Fruit fly (Drosophila melanogaster) whole organism, embryonic: ENCODE data around the gene Cyp28d2.
A peak's percentile ranks its signal among the peaks of the same experiment; 100 is the strongest.

Experiments
- CG10147 ChIP-seq: fragments of 200-800 bp; sonication (Bioruptor generic); optimal IDR thresholded peaks from 2 replicates; lab custom pipeline; 2019; ENCODE audit warnings: missing biosample characterization, mild to moderate bottlenecking, missing genetic modification characterization, moderate library complexity
- CG10321 ChIP-seq: fragments of 200-800 bp; sonication (Bioruptor generic); IDR thresholded peaks from 2 replicates; pipeline ENCODE4 v1.3.6; 2022; ENCODE audit warnings: missing biosample characterization, missing genetic modification characterization
- CG10462 ChIP-seq: fragments of 200-800 bp; sonication (Bioruptor generic); optimal IDR thresholded peaks from 2 replicates; lab custom pipeline; 2016; ENCODE audit warnings: missing biosample characterization, missing genetic modification characterization
- CG10979 ChIP-seq: fragments of 200-800 bp; sonication (Bioruptor generic); optimal IDR thresholded peaks from 2 replicates; lab custom pipeline; 2018; ENCODE audit warnings: missing biosample characterization, mild to moderate bottlenecking, missing genetic modification characterization, moderate library complexity
- CG13424 ChIP-seq: fragments of 200-800 bp; sonication (Bioruptor generic); optimal IDR thresholded peaks from 2 replicates; lab custom pipeline; 2019; ENCODE audit warnings: missing biosample characterization, mild to moderate bottlenecking, missing genetic modification characterization, moderate library complexity
- CG14667 ChIP-seq: fragments of 200-800 bp; sonication (Bioruptor generic); IDR thresholded peaks from 2 replicates; pipeline ENCODE4 v1.3.6; 2022; ENCODE audit warnings: missing biosample characterization, missing genetic modification characterization
- CG14710 ChIP-seq: fragments of 200-800 bp; sonication (Bioruptor generic); optimal IDR thresholded peaks from 3 replicates; lab custom pipeline; 2019; ENCODE audit warnings: missing biosample characterization, mild to moderate bottlenecking, missing genetic modification characterization, moderate library complexity
- CG15073 ChIP-seq: fragments of 200-800 bp; sonication (Bioruptor generic); optimal IDR thresholded peaks from 2 replicates; lab custom pipeline; 2016; ENCODE audit warnings: missing biosample characterization, missing genetic modification characterization
- CG15269 ChIP-seq: fragments of 200-800 bp; sonication (Bioruptor generic); optimal IDR thresholded peaks from 2 replicates; lab custom pipeline; 2018; ENCODE audit warnings: missing biosample characterization, mild to moderate bottlenecking, missing genetic modification characterization, moderate library complexity
- CG1529 ChIP-seq: fragments of 200-800 bp; sonication (Bioruptor generic); optimal IDR thresholded peaks from 3 replicates; lab custom pipeline; 2018; ENCODE audit warnings: missing biosample characterization, missing genetic modification characterization
- CG15479 ChIP-seq: fragments of 200-800 bp; sonication (Bioruptor generic); optimal IDR thresholded peaks from 3 replicates; lab custom pipeline; 2019; ENCODE audit warnings: missing biosample characterization, mild to moderate bottlenecking, missing genetic modification characterization, moderate library complexity
- CG18011 ChIP-seq: fragments of 200-800 bp; sonication (Bioruptor generic); optimal IDR thresholded peaks from 2 replicates; lab custom pipeline; 2017; ENCODE audit warnings: missing biosample characterization, missing genetic modification characterization, mild to moderate bottlenecking, moderate library complexity, missing genotype
- CG18619 ChIP-seq: fragments of 200-800 bp; sonication (Bioruptor generic); optimal IDR thresholded peaks from 3 replicates; lab custom pipeline; 2017; ENCODE audit warnings: missing biosample characterization, mild to moderate bottlenecking, missing genetic modification characterization
- CG31365 ChIP-seq: fragments of 200-800 bp; sonication (Bioruptor generic); optimal IDR thresholded peaks from 2 replicates; lab custom pipeline; 2018; ENCODE audit warnings: missing biosample characterization, mild to moderate bottlenecking, missing genetic modification characterization
- CG31388 ChIP-seq: fragments of 200-800 bp; sonication (Bioruptor generic); optimal IDR thresholded peaks from 2 replicates; lab custom pipeline; 2016; ENCODE audit warnings: missing biosample characterization, missing genetic modification characterization
- CG3995 ChIP-seq: fragments of 200-800 bp; sonication (Bioruptor generic); optimal IDR thresholded peaks from 3 replicates; lab custom pipeline; 2016; ENCODE audit warnings: missing biosample characterization, missing genetic modification characterization
- CG43689 ChIP-seq: fragments of 200-800 bp; sonication (Bioruptor generic); IDR thresholded peaks from 2 replicates; pipeline ENCODE4 v1.3.6; 2022; ENCODE audit warnings: missing biosample characterization, missing genetic modification characterization
- CG5953 ChIP-seq: fragments of 200-800 bp; sonication (Bioruptor generic); IDR thresholded peaks from 2 replicates; pipeline ENCODE4 v1.3.6; 2022; ENCODE audit warnings: missing biosample characterization, missing genetic modification characterization
- CG7357 ChIP-seq: fragments of 200-800 bp; sonication (Bioruptor generic); IDR thresholded peaks from 3 replicates; pipeline ENCODE4 v1.3.6; 2022; ENCODE audit warnings: missing biosample characterization, missing genetic modification characterization
- CG7372 ChIP-seq: fragments of 200-800 bp; sonication (Bioruptor generic); IDR thresholded peaks from 2 replicates; pipeline ENCODE4 v1.3.6; 2022; ENCODE audit warnings: missing biosample characterization, missing genetic modification characterization
- CG7928 ChIP-seq: fragments of 200-800 bp; sonication (Bioruptor generic); optimal IDR thresholded peaks from 2 replicates; lab custom pipeline; 2017; ENCODE audit warnings: missing biosample characterization, mild to moderate bottlenecking, missing genetic modification characterization
- CG7987 ChIP-seq: fragments of 200-800 bp; sonication (Bioruptor generic); optimal IDR thresholded peaks from 2 replicates; lab custom pipeline; 2018; ENCODE audit warnings: missing biosample characterization, mild to moderate bottlenecking, missing genetic modification characterization, moderate library complexity
- Chrac-16 ChIP-seq: fragments of 200-800 bp; sonication (Bioruptor generic); optimal IDR thresholded peaks from 3 replicates; lab custom pipeline; 2016; ENCODE audit warnings: missing biosample characterization, missing genetic modification characterization
- Dfd ChIP-seq, 2 experiments: fragments of >200 bp; optimal IDR thresholded peaks; 2 replicates each; lab custom pipeline; 2017; ENCODE audit warnings: missing biosample characterization in 2 of 2, missing genetic modification characterization in 2 of 2
- Fer2 ChIP-seq: fragments of 200-800 bp; sonication (Bioruptor generic); optimal IDR thresholded peaks from 2 replicates; lab custom pipeline; 2018; ENCODE audit warnings: missing biosample characterization, mild to moderate bottlenecking, missing genetic modification characterization, moderate library complexity
- HLH3B ChIP-seq: fragments of 200-800 bp; sonication (Bioruptor generic); IDR thresholded peaks from 2 replicates; pipeline ENCODE4 v1.3.6; 2022; ENCODE audit warnings: missing biosample characterization, missing genetic modification characterization
- Hr39 ChIP-seq: fragments of >200 bp; optimal IDR thresholded peaks from 2 replicates; lab custom pipeline; 2017
- MTF-1 ChIP-seq: fragments of 200-800 bp; sonication (Bioruptor generic); optimal IDR thresholded peaks from 2 replicates; lab custom pipeline; 2018; ENCODE audit warnings: missing biosample characterization, mild to moderate bottlenecking, missing genetic modification characterization, borderline replicate concordance
- Mad ChIP-seq: fragments of 200-800 bp; sonication (Bioruptor generic); optimal IDR thresholded peaks from 2 replicates; lab custom pipeline; 2016; ENCODE audit warnings: missing biosample characterization, missing genetic modification characterization
- NFAT ChIP-seq: fragments of 200-800 bp; sonication (Bioruptor generic); IDR thresholded peaks from 2 replicates; pipeline ENCODE4 v1.3.6; 2022; ENCODE audit warnings: missing biosample characterization, missing genetic modification characterization
- Nf-YC ChIP-seq: fragments of 200-800 bp; optimal IDR thresholded peaks from 3 replicates; lab custom pipeline; 2019; ENCODE audit warnings: missing biosample characterization, mild to moderate bottlenecking, missing genetic modification characterization, moderate library complexity
- Scr ChIP-seq: fragments of 200-800 bp; sonication (Bioruptor generic); IDR thresholded peaks from 2 replicates; pipeline ENCODE4 v1.3.6; 2022; ENCODE audit warnings: missing biosample characterization, missing genetic modification characterization; ENCODE audit not compliant: partially characterized antibody
- al ChIP-seq: fragments of 200-800 bp; sonication (Bioruptor generic); IDR thresholded peaks from 2 replicates; pipeline ENCODE4 v1.3.6; 2022; ENCODE audit warnings: missing biosample characterization, missing genetic modification characterization
- cas ChIP-seq: fragments of 200-800 bp; sonication (Bioruptor generic); IDR thresholded peaks from 2 replicates; pipeline ENCODE4 v1.3.6; 2022; ENCODE audit warnings: missing biosample characterization, missing genetic modification characterization
- cwo ChIP-seq: fragments of 200-800 bp; sonication (Bioruptor generic); optimal IDR thresholded peaks from 3 replicates; lab custom pipeline; 2017; ENCODE audit warnings: missing biosample characterization, missing genetic modification characterization, mild to moderate bottlenecking, moderate library complexity, missing genetic modification reagents
- dati ChIP-seq: fragments of 200-800 bp; sonication (Bioruptor generic); IDR thresholded peaks from 2 replicates; pipeline ENCODE4 v1.3.6; 2022; ENCODE audit warnings: missing biosample characterization, missing genetic modification characterization
- eve ChIP-seq, 2 experiments: fragments of >200 bp; optimal IDR thresholded peaks; 2 replicates each; lab custom pipeline; 2017; ENCODE audit warnings: missing biosample characterization in 2 of 2, missing genetic modification characterization in 2 of 2
- eyg ChIP-seq: fragments of 200-800 bp; sonication (Bioruptor generic); optimal IDR thresholded peaks from 3 replicates; lab custom pipeline; 2016; ENCODE audit warnings: missing biosample characterization, missing genetic modification characterization
- fd3F ChIP-seq: fragments of 200-800 bp; sonication (Bioruptor generic); optimal IDR thresholded peaks from 2 replicates; lab custom pipeline; 2018; ENCODE audit warnings: missing biosample characterization, mild to moderate bottlenecking, missing genetic modification characterization, moderate library complexity
- fru ChIP-seq: fragments of >200 bp; optimal IDR thresholded peaks from 2 replicates; lab custom pipeline; 2017
- h ChIP-seq: fragments of >200 bp; optimal IDR thresholded peaks from 2 replicates; lab custom pipeline; 2017
- ind ChIP-seq: fragments of 200-800 bp; sonication (Bioruptor generic); optimal IDR thresholded peaks from 3 replicates; lab custom pipeline; 2016; ENCODE audit warnings: missing biosample characterization, missing genetic modification characterization
- jing ChIP-seq: fragments of 200-800 bp; sonication (Bioruptor generic); optimal IDR thresholded peaks from 2 replicates; lab custom pipeline; 2018; ENCODE audit warnings: missing biosample characterization, mild to moderate bottlenecking, missing genetic modification characterization
- jumu ChIP-seq: fragments of 200-800 bp; sonication (Bioruptor generic); optimal IDR thresholded peaks from 3 replicates; lab custom pipeline; 2016; ENCODE audit warnings: missing biosample characterization, missing genetic modification characterization
- mirr ChIP-seq: fragments of 200-800 bp; sonication (Bioruptor generic); optimal IDR thresholded peaks from 3 replicates; lab custom pipeline; 2018; ENCODE audit warnings: missing biosample characterization, mild to moderate bottlenecking, missing genetic modification characterization
- nau ChIP-seq: fragments of 200-800 bp; sonication (Bioruptor generic); optimal IDR thresholded peaks from 3 replicates; lab custom pipeline; 2017; ENCODE audit warnings: missing biosample characterization, mild to moderate bottlenecking, missing genetic modification characterization, missing genetic modification reagents
- row ChIP-seq: fragments of 200-800 bp; sonication (Bioruptor generic); IDR thresholded peaks from 3 replicates; pipeline ENCODE4 v1.3.6; 2022; ENCODE audit warnings: missing biosample characterization, missing genetic modification characterization
- sd ChIP-seq: fragments of 200-800 bp; sonication (Bioruptor generic); optimal IDR thresholded peaks from 3 replicates; lab custom pipeline; 2018; ENCODE audit warnings: missing biosample characterization, mild to moderate bottlenecking, missing genetic modification characterization, moderate library complexity
- sisA ChIP-seq: fragments of 200-800 bp; sonication (Bioruptor generic); IDR thresholded peaks from 2 replicates; pipeline ENCODE4 v1.3.6; 2022; ENCODE audit warnings: missing biosample characterization, missing genetic modification characterization
- sug ChIP-seq: fragments of 200-800 bp; optimal IDR thresholded peaks from 2 replicates; lab custom pipeline; 2019; ENCODE audit warnings: missing biosample characterization, mild to moderate bottlenecking, missing genetic modification characterization, moderate library complexity
- trem ChIP-seq: fragments of 200-800 bp; optimal IDR thresholded peaks from 3 replicates; lab custom pipeline; 2019; ENCODE audit warnings: missing biosample characterization, mild to moderate bottlenecking, missing genetic modification characterization, moderate library complexity
- usp ChIP-seq: fragments of >200 bp; optimal IDR thresholded peaks from 2 replicates; lab custom pipeline; 2017; ENCODE audit warnings: missing biosample characterization, missing genetic modification characterization
- zen2 ChIP-seq: fragments of 200-800 bp; sonication (Bioruptor generic); IDR thresholded peaks from 3 replicates; pipeline ENCODE4 v1.3.6; 2022; ENCODE audit warnings: missing biosample characterization, missing genetic modification characterization; ENCODE audit not compliant: partially characterized antibody

The Cyp28d2 gene

dm6 chr2L:5196684-5197083, 10.4 kb upstream of the Cyp28d2 start (continued):
- peak; percentile 65 for TF ChIP-seq mirr (GFP tag; lab: Kevin White, UChicago)
- no peak for TF ChIP-seq CG10979 (tag; lab: Kevin White, UChicago)
- TF ChIP-seq CG1529 (GFP tag; lab: Kevin White, UChicago): peak; percentile 47
- no peak for TF ChIP-seq row (GFP tag; lab: Robert Waterston, UW)
- TF ChIP-seq CG43689 (GFP tag; lab: Robert Waterston, UW): no peak
- TF ChIP-seq sisA (GFP tag; lab: Robert Waterston, UW): no peak
- TF ChIP-seq CG10147 (GFP tag; lab: Kevin White, UChicago): peak; percentile 44
- TF ChIP-seq eve (GFP tag; optimal IDR thresholded peaks at IDR 0.05; lab: Kevin White, UChicago): no peak
- TF ChIP-seq Chrac-16 (GFP tag; lab: Kevin White, UChicago): no peak
- TF ChIP-seq nau (GFP tag; lab: Kevin White, UChicago): no peak
- no peak for TF ChIP-seq CG15269 (tag; lab: Kevin White, UChicago)
- TF ChIP-seq h (lab: Kevin White, UChicago): no peak
- TF ChIP-seq CG5953: peak; percentile 62; the same call in 1 of the 2 replicates
- no peak for TF ChIP-seq Nf-YC
- TF ChIP-seq jumu (GFP tag; lab: Kevin White, UChicago): no peak
- no peak for TF ChIP-seq CG15073 (GFP tag; lab: Kevin White, UChicago)
- no peak for TF ChIP-seq Scr
- peak; percentile 49 for TF ChIP-seq CG31365 (tag; lab: Kevin White, UChicago)
- TF ChIP-seq Fer2 (tag; lab: Kevin White, UChicago): peak; percentile 44
- no peak for TF ChIP-seq sd
- peak; percentile 45 for TF ChIP-seq CG13424 (tag; lab: Kevin White, UChicago)
- no peak for TF ChIP-seq cas (GFP tag; lab: Robert Waterston, UW)
- TF ChIP-seq MTF-1: peak; percentile 78
- TF ChIP-seq CG18619 (GFP tag; lab: Kevin White, UChicago): no peak
- no peak for TF ChIP-seq CG31388 (GFP tag; lab: Kevin White, UChicago)
- TF ChIP-seq CG7372 (GFP tag; lab: Robert Waterston, UW): 0 out of 2 replicates have a peak, but pooled peaks have one; percentile 13
- TF ChIP-seq CG14667 (GFP tag; lab: Robert Waterston, UW): no peak
- TF ChIP-seq CG7357 (GFP tag; lab: Robert Waterston, UW): no peak
- no peak for TF ChIP-seq zen2 (GFP tag; lab: Robert Waterston, UW)
- TF ChIP-seq al (GFP tag; lab: Robert Waterston, UW): no peak
- TF ChIP-seq eyg: no peak
- no peak for TF ChIP-seq CG15479 (GFP tag; lab: Kevin White, UChicago)
- no peak for TF ChIP-seq CG18011
- no peak for TF ChIP-seq CG10321 (GFP tag; lab: Robert Waterston, UW)
- no peak for TF ChIP-seq CG3995 (GFP tag; lab: Kevin White, UChicago)
- TF ChIP-seq Hr39: no peak
- TF ChIP-seq usp (GFP tag; lab: Kevin White, UChicago): no peak
- peak; percentile 75 for TF ChIP-seq sug (tag; lab: Kevin White, UChicago)
- no peak for TF ChIP-seq Mad (GFP tag; lab: Kevin White, UChicago)
- TF ChIP-seq ind (GFP tag; lab: Kevin White, UChicago): no peak
- TF ChIP-seq dati (GFP tag; lab: Robert Waterston, UW): no peak
- peak; percentile 77 for TF ChIP-seq CG7987 (GFP tag; lab: Kevin White, UChicago)
- TF ChIP-seq HLH3B (GFP tag; lab: Robert Waterston, UW): peak; percentile 56; the same call in 1 of the 2 replicates
- 0 out of 2 replicates have a peak, but pooled peaks have one; percentile 19 for TF ChIP-seq NFAT
- TF ChIP-seq Dfd (GFP tag; optimal IDR thresholded peaks at IDR 0.05; lab: Kevin White, UChicago): no peak
- no peak for TF ChIP-seq CG10462
- no peak for TF ChIP-seq fru (lab: Kevin White, UChicago)
- peak; percentile 7 for TF ChIP-seq fd3F (GFP tag; lab: Kevin White, UChicago)
- TF ChIP-seq cwo (GFP tag; lab: Kevin White, UChicago): peak; percentile 44
- no peak for TF ChIP-seq CG14710 (tag; lab: Kevin White, UChicago)
- no peak for TF ChIP-seq jing (GFP tag; lab: Kevin White, UChicago)
- TF ChIP-seq trem (tag; lab: Kevin White, UChicago): no peak
- TF ChIP-seq CG7928: no peak
